Worm (Caenorhabditis elegans) whole organism, midembryonic: ENCODE data around the gene wnk-1.

Experiments used
- T22C8.4 ChIP-seq: fragments of 200-800 bp; sonication (Bioruptor generic); IDR thresholded peaks from 2 replicates; pipeline ENCODE4 v1.3.6; 2022; ENCODE audit warnings: missing genetic modification characterization, missing compliant biosample characterization
- flt-1 ChIP-seq: fragments of 200-800 bp; sonication (Bioruptor generic); IDR thresholded peaks from 2 replicates; pipeline ENCODE4 v1.3.6; 2022; ENCODE audit warnings: missing genetic modification characterization, missing compliant biosample characterization
- ref-1 ChIP-seq: fragments of 200-800 bp; sonication (Bioruptor generic); conservative IDR thresholded peaks from 2 replicates; pipeline ENCODE4 v1.3.6; 2022; ENCODE audit warnings: missing genetic modification reagents, missing genetic modification characterization, missing compliant biosample characterization
- tab-1 ChIP-seq: fragments of 200-800 bp; sonication (Bioruptor generic); IDR thresholded peaks from 2 replicates; pipeline ENCODE4 v1.3.6; 2022; ENCODE audit warnings: missing genetic modification characterization, missing compliant biosample characterization
- ztf-23 ChIP-seq: fragments of 200-800 bp; sonication (Bioruptor generic); IDR thresholded peaks from 2 replicates; pipeline ENCODE4 v1.3.6; 2022; ENCODE audit warnings: missing genetic modification reagents, missing genetic modification characterization, missing compliant biosample characterization

ce11 chrIV:9154263-9154662 is 45.6 kb upstream of the wnk-1 start, which contains the start of gene F23B2.10:
- TF ChIP-seq flt-1 (GFP tag; lab: Robert Waterston, UW): no peak
- no peak for TF ChIP-seq ref-1 (GFP tag; lab: Robert Waterston, UW)
- TF ChIP-seq ztf-23 (GFP tag; lab: Robert Waterston, UW): no peak
- TF ChIP-seq tab-1 (GFP tag; lab: Robert Waterston, UW): no peak
- TF ChIP-seq T22C8.4 (GFP tag; lab: Robert Waterston, UW): no peak
